Worm (Caenorhabditis elegans) whole organism, L4/young adult: ENCODE measurements around the gene pgp-12.
A peak's percentile ranks its signal among the peaks of the same experiment; 100 is the strongest.

Experiments
- W03F9.2 ChIP-seq: fragments of 150-350 bp; optimal IDR thresholded peaks from 2 replicates; lab custom pipeline; 2014; ENCODE audit warnings: missing biosample characterization, missing genetic modification characterization
- dao-5 ChIP-seq: sonication (generic microtip); optimal IDR thresholded peaks from 2 replicates; lab custom pipeline; 2016; ENCODE audit warnings: missing genotype, missing genetic modification characterization, moderate library complexity, missing compliant biosample characterization
- him-1 ChIP-seq: sonication (generic microtip); optimal IDR thresholded peaks from 2 replicates; lab custom pipeline; 2016; ENCODE audit warnings: missing genotype, missing genetic modification reagents, missing genetic modification characterization, missing compliant biosample characterization

The pgp-12 gene

DNA sequence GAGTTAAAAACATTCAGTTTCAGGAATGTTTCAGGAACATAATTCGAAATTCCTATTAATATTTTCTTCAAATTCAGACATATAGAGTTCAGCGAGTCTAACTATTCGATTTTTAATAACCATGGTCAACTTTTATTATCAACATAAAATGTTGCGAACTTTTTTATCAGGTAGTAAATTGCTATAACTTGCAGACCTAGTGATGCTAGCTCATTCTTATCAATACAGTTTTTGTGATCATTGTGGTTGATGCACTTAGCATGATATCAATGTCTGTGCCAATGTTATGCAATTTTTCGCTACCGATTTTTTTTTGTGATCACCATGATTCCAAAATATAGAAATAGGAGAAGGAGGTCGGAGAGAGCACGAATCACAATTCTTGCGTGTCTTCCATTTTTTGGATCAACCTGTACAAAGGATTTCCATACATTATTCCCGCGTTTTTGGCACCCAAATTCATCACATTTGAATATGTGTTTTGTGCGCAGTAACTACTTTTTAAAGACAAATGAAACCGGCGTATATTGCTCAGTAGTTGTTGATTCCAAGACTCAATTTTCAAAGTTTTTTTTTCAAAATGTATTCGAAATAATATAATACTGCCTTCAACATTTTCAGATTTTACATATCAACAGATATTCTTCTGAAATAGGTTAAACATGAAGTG, at the start of gene pgp-12:
Gene pgp-12, plus strand, starts transcription at position 620 of the 670 bp plus-strand sequence.
- no peak for TF ChIP-seq dao-5 (tag; lab: Kevin White, UChicago)
- TF ChIP-seq W03F9.2 (tag; lab: Kevin White, UChicago) = no peak
- TF ChIP-seq him-1 (tag; lab: Kevin White, UChicago) = no peak

DNA sequence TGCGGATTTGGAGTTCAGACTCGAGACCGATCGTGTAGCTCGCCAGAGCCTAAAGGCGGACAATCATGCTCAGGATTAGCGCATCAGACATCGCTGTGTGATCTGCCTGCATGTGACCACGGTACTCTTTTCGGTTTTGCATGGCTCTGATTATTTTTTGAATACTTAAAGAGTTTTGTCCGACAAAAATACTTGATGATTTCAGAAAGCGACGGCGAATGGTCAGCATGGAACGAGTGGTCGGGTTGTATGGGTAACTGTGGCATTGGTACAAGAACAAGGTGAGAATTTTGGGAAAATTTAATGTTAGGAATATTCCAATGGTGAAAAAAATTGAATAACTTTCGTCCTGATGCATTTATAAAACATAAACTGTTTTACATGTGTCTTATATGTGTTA, 44.1 kb upstream of the pgp-12 start:
- no peak for TF ChIP-seq W03F9.2 (tag; lab: Kevin White, UChicago)
- TF ChIP-seq him-1 (tag; lab: Kevin White, UChicago) = no peak
- no peak for TF ChIP-seq dao-5 (tag; lab: Kevin White, UChicago)

DNA sequence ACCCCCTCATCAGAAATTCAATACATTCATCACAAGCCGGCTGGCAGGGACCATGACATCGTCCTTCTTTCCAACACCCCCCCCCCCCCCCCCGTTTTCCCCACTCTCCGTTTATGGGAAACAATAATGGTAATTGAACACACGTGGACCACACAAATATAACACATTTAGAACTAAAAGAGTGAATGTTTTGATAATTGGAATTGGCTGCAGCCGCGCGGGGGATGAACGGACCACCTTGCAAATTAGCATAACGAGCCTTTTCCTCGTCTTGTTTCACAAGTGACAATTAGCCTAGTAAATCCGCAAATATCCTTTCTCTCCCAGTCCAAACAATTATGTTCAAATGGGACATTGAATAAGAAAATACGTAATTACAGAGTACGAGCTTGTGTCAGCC, 43.0 kb upstream of the pgp-12 start:
- TF ChIP-seq W03F9.2 (tag; lab: Kevin White, UChicago) (no peak), dao-5 (tag; lab: Kevin White, UChicago) (no peak)

DNA sequence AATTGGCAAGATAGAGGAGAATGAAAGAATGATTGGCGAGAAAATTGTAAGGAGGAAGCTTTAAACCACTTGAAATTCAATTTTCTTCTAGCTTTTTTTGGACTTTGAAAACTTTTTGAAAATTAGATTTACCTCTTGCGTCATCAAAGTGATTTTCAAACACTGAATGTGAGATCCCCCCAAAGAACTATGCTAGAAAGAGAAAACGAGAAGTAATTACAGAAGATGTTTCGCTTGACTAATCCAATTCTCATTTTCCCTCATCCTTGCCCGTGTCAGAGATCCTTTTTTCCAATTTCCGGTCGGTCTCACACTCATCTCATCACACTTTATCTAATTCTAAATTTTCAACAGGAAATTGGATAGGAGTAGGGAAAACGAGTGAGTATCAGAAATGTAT, 41.7 kb upstream of the pgp-12 start:
- TF ChIP-seq W03F9.2 (tag; lab: Kevin White, UChicago) = no peak
- no peak for TF ChIP-seq him-1 (tag; lab: Kevin White, UChicago)
- TF ChIP-seq dao-5 (tag; lab: Kevin White, UChicago) = no peak

DNA sequence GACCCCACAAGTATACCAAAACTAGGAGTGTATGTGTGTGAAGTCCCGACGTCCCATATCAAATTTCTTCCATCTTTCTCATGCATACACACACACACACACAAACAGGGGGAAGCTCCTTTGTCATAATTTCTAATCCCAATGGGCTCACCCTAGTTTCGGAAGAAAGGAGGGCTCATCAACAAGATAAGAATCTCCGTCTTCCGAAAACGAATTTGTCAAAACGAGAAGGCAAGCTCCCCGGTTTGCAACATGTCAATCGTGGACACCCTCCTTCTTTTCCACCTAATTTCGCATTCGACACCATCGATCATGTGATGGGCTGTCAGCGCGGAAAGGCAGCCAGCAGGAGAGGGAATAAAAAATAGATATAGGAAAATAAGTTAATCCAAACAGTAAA, 41.3 kb upstream of the pgp-12 start:
- TF ChIP-seq him-1 (tag; lab: Kevin White, UChicago) (no peak), dao-5 (tag; lab: Kevin White, UChicago) (no peak), W03F9.2 (tag; lab: Kevin White, UChicago) (no peak)

DNA sequence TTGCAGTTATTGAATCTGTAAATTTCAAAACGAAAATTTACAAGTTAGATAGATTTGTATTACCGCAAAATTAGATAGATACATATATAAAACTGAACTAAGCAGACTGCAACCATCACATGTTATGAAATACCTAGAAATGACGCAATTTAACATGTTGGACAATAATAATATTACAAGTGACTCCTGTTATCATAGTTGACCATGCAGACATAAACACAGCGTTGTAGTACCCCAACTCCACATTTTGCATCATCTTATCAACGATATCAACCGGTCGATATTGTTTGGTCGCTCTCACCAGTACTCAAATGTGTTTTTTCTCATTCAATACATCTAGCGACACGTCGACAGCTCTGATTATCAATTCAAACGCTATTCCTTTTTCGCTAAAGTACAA, 40.3 kb upstream of the pgp-12 start, which contains the start of gene ugt-50:
Gene ugt-50, plus strand, starts transcription at position 268 of the 400 bp plus-strand sequence.
- TF ChIP-seq dao-5 (tag; lab: Kevin White, UChicago) (no peak), W03F9.2 (tag; lab: Kevin White, UChicago) (no peak), him-1 (tag; lab: Kevin White, UChicago) (no peak)

DNA sequence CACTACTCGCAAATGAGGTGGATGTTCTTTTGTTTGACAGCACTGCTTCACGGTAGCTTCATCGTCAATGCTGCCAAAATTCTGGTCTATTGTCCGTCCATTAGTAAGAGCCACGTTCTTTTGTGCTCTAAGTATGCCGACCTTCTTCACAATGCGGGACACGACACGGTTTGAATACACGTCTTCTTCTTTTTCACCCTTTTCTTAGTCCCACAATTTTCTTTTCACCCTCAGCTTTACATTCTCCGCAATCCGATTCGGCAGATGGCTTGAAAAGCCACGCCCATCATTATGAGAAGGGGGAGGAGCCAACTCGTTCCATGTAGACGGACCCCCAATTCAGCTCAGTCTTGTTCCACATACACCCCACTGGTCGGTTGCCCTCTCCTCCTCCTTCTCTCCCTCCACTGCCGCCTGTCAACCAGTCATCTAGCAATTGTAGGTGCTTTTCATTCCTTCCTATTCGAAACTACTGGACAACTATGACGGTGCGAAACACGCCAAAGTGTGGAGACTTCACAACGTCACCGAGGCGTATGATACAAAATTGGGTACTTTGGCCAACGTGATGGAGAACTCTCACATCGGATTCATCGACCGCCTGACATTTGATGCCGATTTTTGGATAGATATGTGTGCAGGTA, 39.7 kb upstream of the pgp-12 start:
- no peak for TF ChIP-seq dao-5 (tag; lab: Kevin White, UChicago)
- TF ChIP-seq him-1 (tag; lab: Kevin White, UChicago) = no peak
- no peak for TF ChIP-seq W03F9.2 (tag; lab: Kevin White, UChicago)

DNA sequence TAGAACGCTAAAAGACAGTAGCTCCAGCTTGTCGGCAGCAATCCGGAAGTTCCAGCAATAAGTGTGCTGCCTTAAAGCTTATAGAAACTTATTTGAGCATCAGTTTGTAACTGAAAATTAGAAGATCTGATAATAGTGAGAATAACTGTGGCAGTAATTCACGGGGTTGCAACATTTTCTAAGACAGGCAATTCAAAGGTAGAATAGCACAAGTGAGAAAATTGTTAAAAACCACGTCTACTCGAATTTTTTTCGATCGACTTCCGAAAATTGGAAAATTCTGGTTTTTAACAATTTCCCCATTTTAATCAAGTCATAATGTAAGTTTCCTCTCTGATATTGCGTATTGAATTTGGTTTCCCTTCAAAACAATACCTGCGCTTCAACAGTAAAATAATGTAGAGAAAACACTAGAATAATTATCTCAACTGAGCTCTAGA, 38.4 kb upstream of the pgp-12 start:
- peak; percentile 13 for TF ChIP-seq him-1 (tag; lab: Kevin White, UChicago)
- TF ChIP-seq W03F9.2 (tag; lab: Kevin White, UChicago) = no peak
- TF ChIP-seq dao-5 (tag; lab: Kevin White, UChicago) = no peak

DNA sequence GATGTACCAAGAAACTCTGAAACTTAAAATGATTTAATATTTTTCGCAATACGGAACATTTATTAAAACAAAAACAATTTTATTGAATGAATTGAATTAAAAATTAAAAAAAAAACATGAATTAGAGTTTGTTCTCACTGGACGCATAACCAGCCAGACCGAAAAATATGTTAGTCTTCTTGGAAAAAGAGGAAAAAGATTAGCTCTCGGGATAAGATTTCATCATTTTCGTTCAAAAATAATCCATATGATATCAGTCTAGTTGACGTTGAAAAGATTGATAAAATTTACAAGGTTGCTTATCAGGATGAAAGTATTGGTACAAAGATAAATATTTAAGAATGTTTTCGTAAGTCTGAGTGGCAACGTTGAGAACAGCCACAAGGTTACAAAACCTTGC, 31.2 kb upstream of the pgp-12 start, which contains the start of gene nhr-26:
Gene nhr-26, minus strand, starts transcription at position 10 of the 400 bp plus-strand sequence.
- no peak for TF ChIP-seq dao-5 (tag; lab: Kevin White, UChicago)

DNA sequence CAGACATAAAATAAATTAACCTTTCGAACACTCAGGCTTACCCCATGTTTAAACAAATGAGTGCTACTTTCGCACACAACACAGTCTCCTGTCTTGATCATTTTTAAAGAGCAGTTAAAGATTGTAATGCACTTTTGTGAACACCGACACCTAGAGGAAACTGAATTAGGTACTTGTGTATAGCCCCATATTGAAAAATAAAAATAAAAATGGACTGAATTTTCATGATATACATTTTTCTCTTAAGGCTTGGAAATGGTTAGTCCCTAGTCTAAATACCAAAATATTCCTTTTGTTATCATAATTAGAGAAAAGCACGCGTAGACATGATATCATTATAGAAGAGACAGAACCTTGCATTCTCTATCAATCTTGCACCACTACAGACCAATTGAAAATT, 29.6 kb upstream of the pgp-12 start, which contains the start of gene nhr-214:
Gene nhr-214, minus strand, starts transcription at position 101 of the 400 bp plus-strand sequence.
- TF ChIP-seq W03F9.2 (tag; lab: Kevin White, UChicago) (no peak), dao-5 (tag; lab: Kevin White, UChicago) (no peak), him-1 (tag; lab: Kevin White, UChicago) (no peak)

DNA sequence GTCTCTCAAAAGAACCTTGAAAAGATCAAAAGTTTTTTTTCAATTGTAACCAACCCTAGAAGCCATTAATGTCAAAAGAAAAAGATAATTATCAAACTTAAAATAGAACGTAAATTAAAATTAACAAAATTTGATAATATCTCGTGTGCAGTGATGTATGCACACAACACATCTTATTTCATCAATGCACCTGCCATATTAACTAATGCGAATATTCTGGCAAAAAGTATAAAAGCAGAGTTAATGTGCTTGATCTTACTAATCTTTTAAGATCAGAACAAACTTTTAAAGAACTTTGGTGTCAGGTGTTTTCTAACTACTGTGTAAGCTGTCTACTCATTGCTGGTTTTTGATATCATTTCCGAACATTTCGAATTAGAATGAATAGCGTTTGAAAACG, 28.9 kb upstream of the pgp-12 start:
- TF ChIP-seq dao-5 (tag; lab: Kevin White, UChicago) = no peak
- no peak for TF ChIP-seq W03F9.2 (tag; lab: Kevin White, UChicago)
- no peak for TF ChIP-seq him-1 (tag; lab: Kevin White, UChicago)

DNA sequence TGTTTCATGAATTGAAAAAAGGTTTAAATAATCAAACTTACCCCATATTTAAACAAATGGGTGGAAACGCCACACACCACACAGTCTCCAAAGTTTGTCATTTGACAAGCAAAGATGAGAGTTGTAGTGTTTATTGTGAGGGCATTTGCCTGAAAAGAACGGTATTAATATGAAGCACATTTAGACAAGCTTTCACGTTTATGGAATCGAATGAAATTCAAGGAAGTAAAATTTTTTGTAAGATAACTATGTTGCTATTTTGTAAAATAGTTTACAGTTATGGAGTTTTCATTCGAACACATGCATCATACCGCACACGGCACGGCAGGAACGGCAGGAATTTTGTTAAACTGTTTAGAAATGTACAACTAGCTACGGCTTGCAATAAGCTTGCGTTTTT, 26.9 kb upstream of the pgp-12 start, which contains the start of gene nhr-272:
Gene nhr-272, minus strand, starts transcription at position 101 of the 400 bp plus-strand sequence.
- no peak for TF ChIP-seq W03F9.2 (tag; lab: Kevin White, UChicago)
- no peak for TF ChIP-seq dao-5 (tag; lab: Kevin White, UChicago)
- TF ChIP-seq him-1 (tag; lab: Kevin White, UChicago) = no peak

DNA sequence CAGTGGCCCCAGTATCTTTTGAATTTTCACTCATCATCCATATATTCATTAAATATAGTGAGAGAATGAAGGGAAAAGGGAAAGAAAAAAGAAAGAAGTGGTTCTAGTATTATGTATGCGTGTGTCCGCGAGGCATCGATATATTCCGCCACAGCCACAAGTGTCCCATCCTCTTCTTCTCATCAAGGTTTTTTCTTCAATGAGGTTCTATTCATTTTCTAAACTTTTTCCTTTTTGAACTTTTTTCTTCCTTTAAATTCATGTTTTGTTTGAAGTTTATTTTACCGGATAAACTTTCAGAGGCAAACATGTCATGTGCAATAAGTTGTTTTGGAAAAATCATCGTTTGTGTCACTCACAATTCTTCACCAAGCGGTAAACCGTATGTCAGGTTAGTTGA, 19.3 kb upstream of the pgp-12 start, which contains the start of gene rgs-2:
Gene rgs-2, plus strand, starts transcription at position 301 of the 400 bp plus-strand sequence.
- TF ChIP-seq him-1 (tag; lab: Kevin White, UChicago) = no peak
- no peak for TF ChIP-seq dao-5 (tag; lab: Kevin White, UChicago)
- TF ChIP-seq W03F9.2 (tag; lab: Kevin White, UChicago) = no peak
